Worm (Caenorhabditis elegans): ENCODE data around the gene K06H7.2.

The K06H7.2 gene

ce11 chrIII:8100960-8101359 is 7.6 kb downstream of the K06H7.2 start, which contains the start of gene plk-1:
TSS of gene plk-1 (plus strand) at chrIII:8101348.
- TF ChIP-seq crh-2 (tag; optimal IDR thresholded peaks at IDR 0.05): peak; percentile 11
- TF ChIP-seq nhr-21 (tag; optimal IDR thresholded peaks at IDR 0.05): no peak
- TF ChIP-seq sma-3 (GFP tag; optimal IDR thresholded peaks at IDR 0.05): peak; percentile 2
- peak in 1 of 2 experiments; percentile 57 for TF ChIP-seq lsy-2 (tag; optimal IDR thresholded peaks at IDR 0.05)
- TF ChIP-seq nhr-11 (tag; optimal IDR thresholded peaks at IDR 0.05): no peak
- TF ChIP-seq elt-1 (tag; optimal IDR thresholded peaks at IDR 0.05): no peak
- TF ChIP-seq gmeb-1 (tag; optimal IDR thresholded peaks at IDR 0.05): peak; percentile 72
- TF ChIP-seq R02D3.7 (tag; optimal IDR thresholded peaks at IDR 0.05): peak; percentile 55
- peak; percentile 11 for TF ChIP-seq C34F6.9 (tag; optimal IDR thresholded peaks at IDR 0.05)

DNA sequence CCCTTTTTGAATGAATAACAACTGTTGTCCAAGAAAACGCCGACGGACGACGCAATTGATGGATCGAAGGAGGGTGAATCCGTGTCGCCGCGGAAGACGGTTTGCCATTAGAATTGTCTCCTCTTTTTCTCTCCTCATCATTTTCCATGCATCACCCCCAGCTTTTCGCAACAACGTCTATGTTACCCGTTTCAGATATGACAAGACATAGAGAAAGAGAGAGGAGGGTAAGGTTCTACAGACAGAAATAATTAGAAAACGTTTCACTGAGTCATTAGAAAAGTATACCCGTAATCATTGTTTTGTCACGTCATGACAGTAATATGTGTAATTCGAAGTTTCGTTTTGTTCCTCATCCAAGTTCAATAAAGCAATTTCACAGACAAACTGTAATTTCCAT is 12.4 kb downstream of the K06H7.2 start:
- TF ChIP-seq blmp-1 (tag; optimal IDR thresholded peaks at IDR 0.05; ENCODE audit: insufficient read depth) (no peak), dmd-4 (tag; optimal IDR thresholded peaks at IDR 0.05) (no peak), crh-2 (tag; optimal IDR thresholded peaks at IDR 0.05) (no peak), nhr-25 (tag; optimal IDR thresholded peaks at IDR 0.05) (no peak), nhr-21 (tag; optimal IDR thresholded peaks at IDR 0.05) (peak; percentile 3)

ce11 chrIII:8106476-8106875 is 13.1 kb downstream of the K06H7.2 start:
- no peak for TF ChIP-seq unc-39 (tag; optimal IDR thresholded peaks at IDR 0.05)
- TF ChIP-seq sem-4 (tag; optimal IDR thresholded peaks at IDR 0.05): no peak
- TF ChIP-seq lsy-2 (tag; optimal IDR thresholded peaks at IDR 0.05): peak; percentile 36 to 57
- no peak for TF ChIP-seq elt-3 (tag; optimal IDR thresholded peaks at IDR 0.05)
- TF ChIP-seq ama-1 (optimal IDR thresholded peaks at IDR 0.05): no peak
- TF ChIP-seq fos-1 (tag; optimal IDR thresholded peaks at IDR 0.05): peak; percentile 10
- TF ChIP-seq unc-62 (GFP tag; optimal IDR thresholded peaks at IDR 0.05): no peak
- TF ChIP-seq zag-1 (tag; optimal IDR thresholded peaks at IDR 0.05): peak; percentile 20
- TF ChIP-seq mbf-1 (tag; optimal IDR thresholded peaks at IDR 0.05): no peak
- TF ChIP-seq nhr-237 (tag; optimal IDR thresholded peaks at IDR 0.05): no peak
- TF ChIP-seq lin-11 (tag; optimal IDR thresholded peaks at IDR 0.05): no peak
- TF ChIP-seq aly-2 (tag; optimal IDR thresholded peaks at IDR 0.05): no peak
- no peak for TF ChIP-seq skn-1 (tag; optimal IDR thresholded peaks at IDR 0.05)
- peak; percentile 84 for TF ChIP-seq unc-55 (GFP tag; optimal IDR thresholded peaks at IDR 0.05)
- peak; percentile 32 for TF ChIP-seq Y55F3AM.14 (GFP tag; optimal IDR thresholded peaks at IDR 0.05)
- TF ChIP-seq snpc-4 (tag; optimal IDR thresholded peaks at IDR 0.05): no peak
- TF ChIP-seq peb-1 (tag; optimal IDR thresholded peaks at IDR 0.05): no peak
- TF ChIP-seq gmeb-1 (tag; optimal IDR thresholded peaks at IDR 0.05): peak; percentile 31
- TF ChIP-seq ceh-82 (tag; optimal IDR thresholded peaks at IDR 0.05): no peak
- no peak for TF ChIP-seq ZK546.5 (tag; optimal IDR thresholded peaks at IDR 0.05)
- no peak for TF ChIP-seq egl-27 (tag; optimal IDR thresholded peaks at IDR 0.05)
- TF ChIP-seq nhr-129 (tag; optimal IDR thresholded peaks at IDR 0.05): peak; percentile 75
- no peak for TF ChIP-seq elt-1 (tag; optimal IDR thresholded peaks at IDR 0.05)
- no peak for TF ChIP-seq nhr-11 (tag; optimal IDR thresholded peaks at IDR 0.05)
- no peak for TF ChIP-seq R02D3.7 (tag; optimal IDR thresholded peaks at IDR 0.05)
- no peak for TF ChIP-seq lin-13 (GFP tag; optimal IDR thresholded peaks at IDR 0.05)
- TF ChIP-seq C34F6.9 (tag; optimal IDR thresholded peaks at IDR 0.05): peak; percentile 49
- TF ChIP-seq nhr-6 (tag; optimal IDR thresholded peaks at IDR 0.05): no peak
- no peak for TF ChIP-seq nhr-21 (tag; optimal IDR thresholded peaks at IDR 0.05)
- no peak for TF ChIP-seq ztf-11 (tag; optimal IDR thresholded peaks at IDR 0.05)
- no peak for TF ChIP-seq nhr-25 (tag; optimal IDR thresholded peaks at IDR 0.05)
- TF ChIP-seq F13H6.1 (tag; optimal IDR thresholded peaks at IDR 0.05): peak; percentile 28
- no peak for TF ChIP-seq nhr-12 (tag; optimal IDR thresholded peaks at IDR 0.05)
- TF ChIP-seq mab-5 (tag; optimal IDR thresholded peaks at IDR 0.05): no peak
- TF ChIP-seq mdl-1 (tag; optimal IDR thresholded peaks at IDR 0.05): no peak
- no peak for TF ChIP-seq ztf-1 (GFP tag; conservative IDR thresholded peaks at IDR 0.05)
- no peak for TF ChIP-seq nhr-23 (tag; optimal IDR thresholded peaks at IDR 0.05)
- TF ChIP-seq ceh-16 (tag; optimal IDR thresholded peaks at IDR 0.05): no peak
- TF ChIP-seq blmp-1 (tag; optimal IDR thresholded peaks at IDR 0.05; ENCODE audit: insufficient read depth): no peak
- TF ChIP-seq nhr-10 (tag; optimal IDR thresholded peaks at IDR 0.05): no peak
- TF ChIP-seq sma-3 (GFP tag; optimal IDR thresholded peaks at IDR 0.05): peak; percentile 40
- TF ChIP-seq sma-9 (GFP tag; optimal IDR thresholded peaks at IDR 0.05): peak; percentile 57
- TF ChIP-seq sma-9 (tag; optimal IDR thresholded peaks at IDR 0.05): no peak
- TF ChIP-seq nhr-77 (tag; optimal IDR thresholded peaks at IDR 0.05): no peak
- TF ChIP-seq alr-1 (tag; optimal IDR thresholded peaks at IDR 0.05): no peak
- TF ChIP-seq crh-2 (tag; optimal IDR thresholded peaks at IDR 0.05): no peak
- no peak for TF ChIP-seq ztf-4 (tag; optimal IDR thresholded peaks at IDR 0.05)
- TF ChIP-seq lin-39 (tag; optimal IDR thresholded peaks at IDR 0.05): no peak
- no peak for TF ChIP-seq dmd-4 (tag; optimal IDR thresholded peaks at IDR 0.05)
